Worm (Caenorhabditis elegans) whole organism, L1 larva: Measurements from ENCODE around the gene F23D12.10.

Experiments
- C04F5.9 ChIP-seq: sonication (generic microtip); optimal IDR thresholded peaks from 2 replicates; lab custom pipeline; 2016; ENCODE audit warnings: missing genetic modification characterization, missing compliant biosample characterization
- C16A3.4 ChIP-seq: fragments of 150-350 bp; optimal IDR thresholded peaks from 2 replicates; lab custom pipeline; 2014; ENCODE audit warnings: missing biosample characterization, missing genetic modification characterization
- C34B4.2 ChIP-seq: sonication (generic microtip); optimal IDR thresholded peaks from 2 replicates; lab custom pipeline; 2017; ENCODE audit warnings: mild to moderate bottlenecking, missing genetic modification characterization, missing compliant biosample characterization
- F16B12.6 ChIP-seq: fragments of 150-350 bp; optimal IDR thresholded peaks from 2 replicates; lab custom pipeline; 2014; ENCODE audit warnings: missing biosample characterization, missing genetic modification characterization
- alr-1 ChIP-seq: fragments of 200-800 bp; sonication (Bioruptor generic); optimal IDR thresholded peaks from 2 replicates; lab custom pipeline; 2018; ENCODE audit warnings: borderline replicate concordance, mild to moderate bottlenecking, missing genetic modification characterization, missing compliant biosample characterization
- blmp-1 ChIP-seq: fragments of 150-350 bp; optimal IDR thresholded peaks from 2 replicates; lab custom pipeline; 2014; ENCODE audit warnings: missing biosample characterization, missing genetic modification characterization
- ceh-8 ChIP-seq: fragments of 200-800 bp; sonication (Bioruptor generic); optimal IDR thresholded peaks from 2 replicates; lab custom pipeline; 2018; ENCODE audit warnings: mild to moderate bottlenecking, missing genetic modification characterization, moderate library complexity, missing compliant biosample characterization
- ceh-88 ChIP-seq: fragments of 200-800 bp; sonication (Bioruptor generic); IDR thresholded peaks from 2 replicates; pipeline ENCODE4 v1.3.6; 2022; ENCODE audit warnings: missing genetic modification characterization, missing compliant biosample characterization
- ceh-90 ChIP-seq: sonication (generic microtip); optimal IDR thresholded peaks from 2 replicates; lab custom pipeline; 2016; ENCODE audit warnings: missing genetic modification characterization, missing compliant biosample characterization
- elt-2 ChIP-seq: sonication (generic microtip); optimal IDR thresholded peaks from 2 replicates; lab custom pipeline; 2016; ENCODE audit warnings: missing genetic modification characterization, mild to moderate bottlenecking, inconsistent platforms, missing compliant biosample characterization, missing genetic modification reagents
- ets-5 ChIP-seq: fragments of 200-800 bp; sonication (Bioruptor generic); IDR thresholded peaks from 2 replicates; pipeline ENCODE4 v1.3.6; 2022; ENCODE audit warnings: missing genetic modification characterization, missing compliant biosample characterization
- fos-1 ChIP-seq: fragments of 150-350 bp; optimal IDR thresholded peaks from 2 replicates; lab custom pipeline; 2014; ENCODE audit warnings: missing biosample characterization, missing genetic modification characterization
- hlh-17 ChIP-seq: fragments of 200-800 bp; sonication (Bioruptor generic); optimal IDR thresholded peaks from 2 replicates; lab custom pipeline; 2018; ENCODE audit warnings: missing genetic modification characterization, mild to moderate bottlenecking, missing compliant biosample characterization, moderate library complexity, borderline replicate concordance
- lin-15B ChIP-seq: fragments of 150-350 bp; sonication (generic microtip); optimal IDR thresholded peaks from 3 replicates; lab custom pipeline; 2014; ENCODE audit warnings: missing biosample characterization, missing genetic modification characterization
- nhr-12 ChIP-seq: sonication (generic microtip); optimal IDR thresholded peaks from 2 replicates; lab custom pipeline; 2017; ENCODE audit warnings: missing biosample characterization, missing genetic modification characterization
- nhr-19 ChIP-seq: fragments of 200-800 bp; sonication (Bioruptor generic); conservative IDR thresholded peaks from 2 replicates; pipeline ENCODE4 v1.3.6; 2022; ENCODE audit warnings: missing genetic modification characterization, missing compliant biosample characterization
- nhr-76 ChIP-seq: sonication (generic microtip); optimal IDR thresholded peaks from 2 replicates; lab custom pipeline; 2017; ENCODE audit warnings: missing biosample characterization, missing genetic modification characterization
- nhr-77 ChIP-seq: fragments of 150-350 bp; optimal IDR thresholded peaks from 2 replicates; lab custom pipeline; 2014; ENCODE audit warnings: missing biosample characterization, missing genetic modification characterization
- nhr-84 ChIP-seq: sonication (generic microtip); optimal IDR thresholded peaks from 2 replicates; lab custom pipeline; 2017; ENCODE audit warnings: missing biosample characterization, missing genetic modification characterization
- snpc-4 ChIP-seq: fragments of 150-350 bp; optimal IDR thresholded peaks from 2 replicates; lab custom pipeline; 2014; ENCODE audit warnings: missing biosample characterization, missing genetic modification characterization
- swsn-7 ChIP-seq: sonication (generic microtip); optimal IDR thresholded peaks from 2 replicates; lab custom pipeline; 2016; ENCODE audit warnings: missing genetic modification characterization, missing compliant biosample characterization
- unc-30 ChIP-seq: sonication (generic microtip); optimal IDR thresholded peaks from 2 replicates; lab custom pipeline; 2017; ENCODE audit warnings: missing biosample characterization, missing genetic modification characterization

F23D12.10 gene

DNA sequence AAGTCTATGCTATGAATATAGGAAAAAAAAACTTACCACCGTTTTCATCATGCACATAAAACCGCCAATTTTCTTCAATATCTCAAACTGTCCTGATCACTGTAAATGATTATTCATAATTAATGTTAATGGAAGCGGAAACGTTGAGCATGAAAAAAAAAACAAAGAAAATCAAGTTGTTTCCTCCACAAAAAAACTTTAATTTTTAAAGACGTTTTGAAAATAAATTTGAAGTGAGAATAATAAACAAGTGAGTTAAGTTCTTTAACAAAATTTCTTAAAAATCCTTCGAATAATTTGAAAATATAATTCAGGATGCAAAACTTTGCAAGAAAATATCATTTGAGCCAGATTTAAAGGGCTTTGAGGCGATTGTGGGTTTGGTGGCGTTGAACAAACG is 45.2 kb downstream of the F23D12.10 start, which contains the start of gene irk-3:
Gene irk-3, minus strand, starts transcription at position 101 of the 400 bp plus-strand sequence.
- TF ChIP-seq snpc-4 (tag; lab: Kevin White, UChicago), result no peak
- no peak for TF ChIP-seq C34B4.2
- no peak for TF ChIP-seq ets-5 (GFP tag; lab: Robert Waterston, UW)
- TF ChIP-seq swsn-7 (tag; lab: Kevin White, UChicago), result no peak
- no peak for TF ChIP-seq nhr-19
- TF ChIP-seq C16A3.4 (tag; lab: Kevin White, UChicago), result no peak
- TF ChIP-seq hlh-17 (GFP tag; lab: Kevin White, UChicago), result no peak
- TF ChIP-seq ceh-8, result no peak
- no peak for TF ChIP-seq unc-30 (tag; lab: Kevin White, UChicago)
- no peak for TF ChIP-seq nhr-84 (tag; lab: Kevin White, UChicago)
- no peak for TF ChIP-seq C04F5.9 (tag; lab: Kevin White, UChicago)
- no peak for TF ChIP-seq fos-1 (tag; lab: Kevin White, UChicago)
- no peak for TF ChIP-seq blmp-1
- no peak for TF ChIP-seq nhr-76 (tag; lab: Kevin White, UChicago)
- no peak for TF ChIP-seq nhr-77 (tag; lab: Kevin White, UChicago)
- TF ChIP-seq ceh-90 (tag; lab: Kevin White, UChicago), result no peak
- TF ChIP-seq, all 84 proteins: peak for 0

DNA sequence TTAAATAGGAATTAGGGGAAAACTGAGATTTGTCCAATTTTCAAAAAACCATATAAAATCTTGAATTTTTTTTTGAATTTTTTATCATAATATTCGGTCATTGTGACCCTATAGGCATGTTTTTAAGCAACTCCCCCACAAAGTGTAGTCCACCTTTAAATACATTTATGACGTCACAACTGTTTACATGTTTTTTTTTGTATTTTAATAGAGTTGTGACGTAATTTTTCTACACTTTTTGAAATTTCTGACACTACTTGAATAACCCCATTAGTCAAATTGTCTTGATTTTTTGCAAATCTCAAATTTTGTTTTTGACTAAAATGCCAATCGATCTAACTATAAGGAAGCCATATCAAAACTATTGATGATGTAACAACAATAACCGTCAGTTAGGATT is 49.5 kb downstream of the F23D12.10 start:
- TF ChIP-seq lin-15B, result no peak
- no peak for TF ChIP-seq alr-1 (tag; lab: Kevin White, UChicago)
- TF ChIP-seq elt-2, result no peak
- no peak for TF ChIP-seq F16B12.6 (tag; lab: Kevin White, UChicago)
- TF ChIP-seq nhr-12 (tag; lab: Kevin White, UChicago), result no peak
- no peak for TF ChIP-seq ceh-88 (GFP tag; lab: Robert Waterston, UW)
- TF ChIP-seq hlh-17 (GFP tag; lab: Kevin White, UChicago), result no peak
